Fruit fly (Drosophila melanogaster) S2 (cell line): ENCODE data around the gene CG14329.

Experiments
- CG8478 ChIP-seq: fragments of >200 bp; optimal IDR thresholded peaks from 2 replicates; lab custom pipeline; 2018
- CTCF ChIP-seq, 2 experiments: fragments of >200 bp; optimal IDR thresholded peaks; 2 replicates each; lab custom pipeline; 2018

DNA sequence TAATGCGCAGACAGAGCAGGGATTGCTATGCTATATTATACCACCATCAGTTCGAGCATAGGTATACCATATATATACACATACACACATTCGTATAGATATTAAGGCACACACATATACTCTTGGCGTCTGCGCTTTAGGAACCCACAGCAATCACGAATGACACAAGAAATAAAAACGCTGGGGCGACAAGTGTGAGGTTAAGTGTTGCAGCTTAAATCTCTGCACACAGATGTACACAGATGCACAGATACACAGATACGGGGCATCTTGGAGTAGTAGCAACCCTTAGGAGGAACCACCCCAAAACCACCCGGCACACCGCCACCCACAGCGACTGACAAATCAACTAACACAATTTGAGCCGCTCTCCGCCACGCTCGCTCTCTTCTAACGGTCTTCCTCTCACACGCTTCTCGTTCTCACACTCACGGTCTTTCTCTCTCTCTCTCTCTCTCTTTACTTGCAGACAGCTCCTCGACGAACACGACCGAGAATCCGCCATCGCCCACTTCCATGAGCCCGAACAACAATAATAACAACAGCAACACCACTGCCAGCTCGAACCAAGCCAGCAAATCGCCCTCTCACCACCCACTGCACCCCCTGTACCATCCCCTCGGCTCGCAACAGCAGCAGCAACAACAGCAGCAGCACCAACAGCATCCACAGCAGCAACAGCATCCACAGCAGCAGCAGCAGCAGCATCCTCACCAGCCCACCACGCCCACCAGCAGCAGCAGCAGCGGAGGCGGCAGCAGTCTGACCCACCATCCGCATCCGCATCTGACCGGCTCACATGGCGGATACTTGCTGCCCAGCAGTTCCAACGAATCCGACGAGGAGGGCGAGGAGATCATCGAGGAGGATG, 42.3 kb upstream of the CG14329 start:
- TF ChIP-seq CG8478 (no peak), CTCF (optimal IDR thresholded peaks at IDR 0.05; lab: Kevin White, UChicago) (no peak)
